ENCODE assay signal across 1 worm cellular context in the genomic region with DNA sequence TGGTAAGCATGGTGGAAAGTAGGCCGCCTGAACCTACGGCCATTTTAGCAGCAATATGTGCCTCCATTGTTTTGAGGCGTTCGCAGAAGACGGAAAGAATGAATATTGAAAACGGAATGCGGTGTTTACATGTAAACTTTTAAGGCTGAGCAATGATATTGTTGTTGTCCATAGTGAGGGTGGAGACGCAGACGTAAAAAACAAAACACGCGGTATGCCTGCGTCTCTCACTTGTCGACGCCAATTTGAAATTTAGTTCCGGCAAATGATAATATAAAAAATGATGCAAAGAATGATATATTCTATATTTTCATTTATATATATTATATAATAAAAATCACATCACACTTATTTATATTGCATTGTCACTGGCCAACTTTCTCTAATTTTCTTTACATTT.
TF ChIP-seq lines count a peak whose summit lies in the region.

A gene (minus strand): TSS at position 143 of the 400 bp plus-strand sequence.

TF ChIP-seq in whole organism, L1 larva, 84 proteins besides CTCF, POLR2A, EP300 and RAD21 (continued from another document):
- TF ChIP-seq mef-2 (tag; optimal IDR thresholded peaks at IDR 0.05; lab: Kevin White, UChicago) (no peak), nhr-20 (tag; optimal IDR thresholded peaks at IDR 0.05; lab: Kevin White, UChicago) (peak; percentile 7), ets-5 (GFP tag; IDR thresholded peaks at IDR 0.05; lab: Robert Waterston, UW) (no peak), aha-1 (tag; optimal IDR thresholded peaks at IDR 0.05; lab: Kevin White, UChicago) (no peak), hlh-17 (GFP tag; optimal IDR thresholded peaks at IDR 0.05; lab: Kevin White, UChicago; ENCODE audit: borderline replicate concordance) (no peak), nhr-47 (tag; optimal IDR thresholded peaks at IDR 0.05; lab: Kevin White, UChicago) (peak; percentile 23), alr-1 (tag; optimal IDR thresholded peaks at IDR 0.05; lab: Kevin White, UChicago; ENCODE audit: borderline replicate concordance) (no peak), lsy-2 (tag; optimal IDR thresholded peaks at IDR 0.05; lab: Kevin White, UChicago) (no peak), ztf-11 (tag; optimal IDR thresholded peaks at IDR 0.05; lab: Kevin White, UChicago) (no peak), ceh-82 (tag; optimal IDR thresholded peaks at IDR 0.05; lab: Kevin White, UChicago) (no peak), lin-35 (GFP tag; optimal IDR thresholded peaks at IDR 0.05; lab: Kevin White, UChicago) (peak in 1 of 2 experiments; percentile 34), irx-1 (tag; optimal IDR thresholded peaks at IDR 0.05; lab: Kevin White, UChicago) (no peak), nhr-84 (tag; optimal IDR thresholded peaks at IDR 0.05; lab: Kevin White, UChicago) (no peak), zip-4 (GFP tag; optimal IDR thresholded peaks at IDR 0.05; lab: Kevin White, UChicago) (no peak), efl-3 (GFP tag; optimal IDR thresholded peaks at IDR 0.05; lab: Kevin White, UChicago) (no peak), dpl-1 (GFP tag; optimal IDR thresholded peaks at IDR 0.05; lab: Kevin White, UChicago) (no peak), unc-30 (tag; optimal IDR thresholded peaks at IDR 0.05; lab: Kevin White, UChicago) (no peak), unc-98 (GFP tag; IDR thresholded peaks at IDR 0.05; lab: Robert Waterston, UW) (no peak), F16B12.6 (tag; optimal IDR thresholded peaks at IDR 0.05; lab: Kevin White, UChicago) (no peak), swsn-7 (tag; optimal IDR thresholded peaks at IDR 0.05; lab: Kevin White, UChicago) (no peak), nhr-12 (tag; optimal IDR thresholded peaks at IDR 0.05; lab: Kevin White, UChicago) (no peak), C16A3.4 (tag; optimal IDR thresholded peaks at IDR 0.05; lab: Kevin White, UChicago) (no peak), dsc-1 (tag; optimal IDR thresholded peaks at IDR 0.05; lab: Kevin White, UChicago) (no peak), xbp-1 (tag; optimal IDR thresholded peaks at IDR 0.05; lab: Kevin White, UChicago) (no peak), nhr-90 (tag; optimal IDR thresholded peaks at IDR 0.05; lab: Kevin White, UChicago; ENCODE audit: poor library complexity) (no peak), elt-2 (tag; optimal IDR thresholded peaks at IDR 0.05; lab: Kevin White, UChicago) (no peak), nhr-19 (GFP tag; conservative IDR thresholded peaks at IDR 0.05; lab: Robert Waterston, UW) (no peak), mab-9 (GFP tag; IDR thresholded peaks at IDR 0.05; lab: Robert Waterston, UW) (no peak), nhr-77 (tag; optimal IDR thresholded peaks at IDR 0.05; lab: Kevin White, UChicago) (no peak), ceh-8 (GFP tag; optimal IDR thresholded peaks at IDR 0.05; lab: Kevin White, UChicago) (no peak), nhr-71 (tag; optimal IDR thresholded peaks at IDR 0.05; lab: Kevin White, UChicago) (peak; percentile 42), jun-1 (tag; optimal IDR thresholded peaks at IDR 0.05; lab: Kevin White, UChicago) (no peak), sptf-1 (tag; optimal IDR thresholded peaks at IDR 0.05; lab: Kevin White, UChicago) (no peak), Y116A8C.19 (tag; optimal IDR thresholded peaks at IDR 0.05; lab: Kevin White, UChicago; ENCODE audit: borderline replicate concordance) (no peak), pag-3 (tag; optimal IDR thresholded peaks at IDR 0.05; lab: Kevin White, UChicago; ENCODE audit: borderline replicate concordance, insufficient read depth) (no peak), mdl-1 (tag; optimal IDR thresholded peaks at IDR 0.05; lab: Kevin White, UChicago) (peak in 1 of 2 experiments; percentile 8), lin-39 (tag; optimal IDR thresholded peaks at IDR 0.05; lab: Kevin White, UChicago) (no peak)
